Worm (Caenorhabditis elegans) whole organism, L4/young adult: ENCODE measurements around the gene F10E9.3.
"Not testable (repeated sequence)": the region's sequence is repeated elsewhere in the genome, so short reads cannot be mapped to it uniquely, and the experiment has no call there.

ENCODE experiments used
- W03F9.2 ChIP-seq: fragments of 150-350 bp; optimal IDR thresholded peaks from 2 replicates; lab custom pipeline; 2014; ENCODE audit warnings: missing biosample characterization, missing genetic modification characterization
- dao-5 ChIP-seq: sonication (generic microtip); optimal IDR thresholded peaks from 2 replicates; lab custom pipeline; 2016; ENCODE audit warnings: missing genotype, missing genetic modification characterization, moderate library complexity, missing compliant biosample characterization
- him-1 ChIP-seq: sonication (generic microtip); optimal IDR thresholded peaks from 2 replicates; lab custom pipeline; 2016; ENCODE audit warnings: missing genotype, missing genetic modification reagents, missing genetic modification characterization, missing compliant biosample characterization

DNA sequence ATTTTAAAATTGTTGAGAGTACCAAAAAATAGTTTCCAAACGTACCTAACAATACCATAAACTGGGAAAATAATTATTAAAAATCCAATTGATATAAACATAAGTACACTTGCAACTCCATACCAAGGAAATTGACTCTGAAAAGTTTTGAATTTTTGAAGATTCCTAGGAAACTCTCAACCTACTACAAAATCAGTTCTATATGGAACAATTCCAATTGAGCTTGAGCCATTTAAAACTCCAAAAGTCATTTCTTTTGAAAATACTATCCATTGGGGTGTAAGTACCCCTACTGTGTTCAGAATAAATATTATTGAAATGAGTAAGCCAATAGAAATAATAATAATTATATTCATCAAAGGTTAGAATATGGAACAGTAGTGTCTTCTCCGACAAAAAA lies 28.6 kb downstream of the F10E9.3 start, which contains the start of gene clc-28:
- TF ChIP-seq him-1; dao-5 (tag; lab: Kevin White, UChicago); W03F9.2 (tag; lab: Kevin White, UChicago): not testable (repeated sequence)
